Worm (Caenorhabditis elegans): ENCODE results near the gene hxk-3.

DNA sequence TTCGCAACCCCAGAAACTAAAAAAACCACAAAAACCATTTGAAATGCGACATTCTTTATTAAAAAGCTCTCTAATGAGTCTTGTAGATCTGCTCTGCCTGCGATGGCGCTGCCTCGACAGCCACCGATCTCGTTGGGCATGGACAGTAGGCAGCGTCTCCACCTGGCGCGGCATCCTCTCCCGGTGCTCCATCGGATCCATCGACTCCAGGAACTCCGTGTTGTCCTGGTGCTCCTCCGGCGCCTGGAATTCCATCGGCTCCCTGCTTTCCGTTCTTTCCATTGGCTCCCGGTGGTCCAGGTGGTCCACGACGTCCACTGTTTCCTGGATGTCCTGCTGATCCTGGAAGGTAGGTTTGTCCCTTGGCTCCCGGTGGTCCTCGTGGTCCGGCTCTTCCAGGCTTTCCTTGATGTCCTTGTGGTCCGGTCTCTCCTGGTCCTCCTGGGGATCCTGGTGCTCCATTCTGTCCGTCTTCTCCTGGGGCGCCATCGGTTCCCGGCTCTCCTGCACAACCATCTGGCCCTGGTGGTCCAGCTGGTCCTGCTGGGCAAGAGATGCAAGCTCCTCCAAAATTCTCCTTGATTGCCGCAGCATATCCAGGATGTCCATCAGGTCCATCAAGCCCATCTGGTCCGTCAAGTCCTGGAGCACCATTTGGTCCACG, 37.5 kb upstream of the hxk-3 start:
- no peak for TF ChIP-seq dox-1 (GFP tag; IDR thresholded peaks at IDR 0.05)
- no peak for TF ChIP-seq pha-4 (tag; optimal IDR thresholded peaks at IDR 0.05)
- TF ChIP-seq snpc-3.4 (tag; optimal IDR thresholded peaks at IDR 0.05), result no peak

All from whole organism, young adult.